Fruit fly (Drosophila melanogaster) whole organism, prepupa: ENCODE measurements around the gene CG11905.

Source experiments
- CG11294 ChIP-seq: fragments of 200-800 bp; sonication (Bioruptor generic); IDR thresholded peaks from 2 replicates; pipeline ENCODE4 v1.3.6; 2022; ENCODE audit warnings: missing biosample characterization, missing genetic modification characterization
- CG16779 ChIP-seq: fragments of 200-800 bp; sonication (Bioruptor generic); optimal IDR thresholded peaks from 3 replicates; lab custom pipeline; 2017; ENCODE audit warnings: missing biosample characterization, mild to moderate bottlenecking, missing genetic modification characterization
- CG32006 ChIP-seq: fragments of 200-800 bp; sonication (Bioruptor generic); optimal IDR thresholded peaks from 3 replicates; lab custom pipeline; 2017; ENCODE audit warnings: missing biosample characterization, mild to moderate bottlenecking, missing genetic modification characterization
- CG6163 ChIP-seq: fragments of 200-800 bp; sonication (Bioruptor generic); IDR thresholded peaks from 3 replicates; pipeline ENCODE4 v1.3.6; 2022; ENCODE audit warnings: missing biosample characterization, missing genetic modification characterization
- CG6276 ChIP-seq: fragments of 200-800 bp; sonication (Bioruptor generic); optimal IDR thresholded peaks from 2 replicates; lab custom pipeline; 2017; ENCODE audit warnings: missing biosample characterization, mild to moderate bottlenecking, missing genetic modification characterization
- CG6792 ChIP-seq: fragments of 200-800 bp; sonication (Bioruptor generic); optimal IDR thresholded peaks from 3 replicates; lab custom pipeline; 2016; ENCODE audit warnings: missing biosample characterization, missing genetic modification characterization
- Eip78C ChIP-seq: fragments of 200-800 bp; sonication (Bioruptor generic); peaks from one replicate; lab custom pipeline; 2016; ENCODE audit warnings: missing biosample characterization, missing genetic modification characterization
- Ets96B ChIP-seq: fragments of 200-800 bp; optimal IDR thresholded peaks from 2 replicates; lab custom pipeline; 2019; ENCODE audit warnings: missing biosample characterization, mild to moderate bottlenecking, missing genetic modification characterization, moderate library complexity
- Lpt ChIP-seq: fragments of 200-800 bp; sonication (Bioruptor generic); optimal IDR thresholded peaks from 3 replicates; lab custom pipeline; 2016; ENCODE audit warnings: missing biosample characterization, missing genetic modification characterization
- Met ChIP-seq: fragments of 200-800 bp; sonication (Bioruptor generic); optimal IDR thresholded peaks from 3 replicates; lab custom pipeline; 2016; ENCODE audit warnings: missing biosample characterization, missing genetic modification characterization
- Smox ChIP-seq: fragments of 200-800 bp; sonication (Bioruptor generic); optimal IDR thresholded peaks from 3 replicates; lab custom pipeline; 2016; ENCODE audit warnings: missing biosample characterization, missing genetic modification characterization
- dac ChIP-seq: fragments of 200-800 bp; sonication (Bioruptor generic); optimal IDR thresholded peaks from 2 replicates; lab custom pipeline; 2017; ENCODE audit warnings: missing biosample characterization, mild to moderate bottlenecking, missing genetic modification characterization
- dsx ChIP-seq: fragments of 200-800 bp; optimal IDR thresholded peaks from 3 replicates; lab custom pipeline; 2019; ENCODE audit warnings: missing biosample characterization, mild to moderate bottlenecking, missing genetic modification characterization, moderate library complexity; ENCODE audit not compliant: poor library complexity, severe bottlenecking
- eg ChIP-seq: fragments of 200-800 bp; sonication (Bioruptor generic); IDR thresholded peaks from 3 replicates; pipeline ENCODE4 v1.3.6; 2022; ENCODE audit warnings: missing biosample characterization, missing genetic modification characterization
- esn ChIP-seq: fragments of 200-800 bp; sonication (Bioruptor generic); optimal IDR thresholded peaks from 2 replicates; lab custom pipeline; 2016; ENCODE audit warnings: missing biosample characterization, mild to moderate bottlenecking, missing genetic modification characterization, moderate library complexity
- pdm3 ChIP-seq: fragments of 200-800 bp; sonication (Bioruptor generic); optimal IDR thresholded peaks from 3 replicates; lab custom pipeline; 2016; ENCODE audit warnings: missing biosample characterization, missing genetic modification characterization
- svp ChIP-seq: fragments of 200-800 bp; sonication (Bioruptor generic); peaks from one replicate; lab custom pipeline; 2016; ENCODE audit warnings: missing biosample characterization, missing genetic modification characterization
- vri ChIP-seq: fragments of 200-800 bp; sonication (Bioruptor generic); optimal IDR thresholded peaks from 3 replicates; lab custom pipeline; 2016; ENCODE audit warnings: missing biosample characterization, mild to moderate bottlenecking, missing genetic modification characterization

CG11905 gene

dm6 chr3L:16885042-16885441 is 50.3 kb downstream of the CG11905 start (continued):
- no peak for TF ChIP-seq svp
- no peak for TF ChIP-seq Eip78C (GFP tag; lab: Kevin White, UChicago)
- TF ChIP-seq dac (GFP tag; lab: Kevin White, UChicago) = no peak

dm6 chr3L:16884037-16884436 is 51.3 kb downstream of the CG11905 start:
- no peak for TF ChIP-seq Lpt (GFP tag; lab: Kevin White, UChicago)
- TF ChIP-seq pdm3 (GFP tag; lab: Kevin White, UChicago) = peak; percentile 32
- peak; percentile 27 for TF ChIP-seq Eip78C (GFP tag; lab: Kevin White, UChicago)
- TF ChIP-seq Met = peak; percentile 10
- peak; percentile 17 for TF ChIP-seq esn (GFP tag; lab: Kevin White, UChicago)
- TF ChIP-seq dsx (GFP tag; lab: Kevin White, UChicago) = peak; percentile 54
- TF ChIP-seq Ets96B (tag; lab: Kevin White, UChicago) = no peak
- peak; percentile 5 for TF ChIP-seq vri
- no peak for TF ChIP-seq CG16779 (tag; lab: Kevin White, UChicago)
- TF ChIP-seq Smox (GFP tag; lab: Kevin White, UChicago) = no peak

DNA sequence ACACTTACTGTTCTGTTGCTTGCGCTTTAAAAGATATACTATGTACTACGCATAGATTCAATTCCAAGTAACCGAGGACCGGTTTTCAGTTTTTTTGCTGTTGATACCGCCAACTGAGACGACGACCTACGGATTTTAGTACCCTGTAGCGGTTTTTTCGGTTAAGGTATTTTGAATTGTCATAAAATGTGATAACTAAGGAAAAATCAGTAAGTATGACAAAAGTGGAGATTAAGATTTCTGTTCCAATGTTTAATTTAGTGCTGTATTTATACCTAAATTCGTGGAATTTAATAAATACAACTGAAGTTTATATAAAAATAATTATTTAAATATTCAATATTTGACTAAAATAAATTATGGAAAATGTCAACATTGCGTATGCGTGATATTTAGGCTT is 54.2 kb downstream of the CG11905 start:
- TF ChIP-seq CG11294 (GFP tag; lab: Robert Waterston, UW) (no peak), CG6276 (peak; percentile 7), CG32006 (GFP tag; lab: Kevin White, UChicago) (peak; percentile 44), eg (GFP tag; lab: Robert Waterston, UW) (0 out of 3 replicates have a peak, but pooled peaks have one; percentile 29), Eip78C (GFP tag; lab: Kevin White, UChicago) (peak; percentile 5), CG6163 (GFP tag; lab: Robert Waterston, UW) (no peak)

DNA sequence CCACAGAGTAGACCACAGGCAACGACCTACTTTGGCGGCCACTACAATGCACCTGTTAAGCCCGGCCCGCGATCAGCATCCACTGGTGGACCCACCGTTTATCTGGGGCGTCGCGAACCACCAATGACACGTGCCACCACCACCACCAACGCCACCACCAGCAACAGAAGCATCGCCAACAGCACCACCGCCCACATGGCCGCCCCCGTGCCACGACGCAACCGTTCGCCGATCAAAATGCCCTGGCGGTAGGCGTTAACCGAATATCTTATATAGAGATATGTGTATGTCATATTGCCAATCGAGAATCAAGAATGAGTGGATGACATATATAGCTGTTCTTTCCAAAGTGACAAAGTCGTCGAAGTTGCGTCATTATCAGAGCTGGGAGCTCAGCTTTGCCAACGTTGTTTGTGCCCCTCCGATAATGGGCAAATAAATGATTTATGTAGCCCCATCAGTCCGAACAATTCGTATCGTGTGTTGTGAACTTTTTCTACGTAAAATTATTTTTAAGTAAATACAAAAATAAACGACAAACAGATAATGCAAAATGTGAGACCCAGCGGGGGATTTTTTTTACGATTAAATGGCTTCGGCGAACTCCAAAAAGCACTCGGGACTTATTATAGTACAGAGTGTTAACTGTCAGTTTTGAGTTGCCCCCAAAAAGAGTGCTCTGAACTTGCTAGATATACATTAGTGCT is 56.4 kb downstream of the CG11905 start:
- TF ChIP-seq svp = peak; percentile 92
- peak; percentile 15 for TF ChIP-seq dsx (GFP tag; lab: Kevin White, UChicago)
- peak; percentile 91 for TF ChIP-seq vri
- no peak for TF ChIP-seq CG11294 (GFP tag; lab: Robert Waterston, UW)
- no peak for TF ChIP-seq CG6792 (GFP tag; lab: Kevin White, UChicago)
